Worm (Caenorhabditis elegans) whole organism, L2 larva: Measurements from ENCODE around the gene fars-3.

Experiments
- C34F6.9 ChIP-seq: fragments of 150-350 bp; optimal IDR thresholded peaks from 2 replicates; lab custom pipeline; 2014; ENCODE audit warnings: missing biosample characterization, missing genetic modification characterization
- F13H6.1 ChIP-seq: sonication (generic microtip); optimal IDR thresholded peaks from 2 replicates; lab custom pipeline; 2016; ENCODE audit warnings: missing genetic modification characterization, missing compliant biosample characterization
- R02D3.7 ChIP-seq: fragments of 150-350 bp; optimal IDR thresholded peaks from 2 replicates; lab custom pipeline; 2014; ENCODE audit warnings: missing biosample characterization, missing genetic modification characterization
- Y55F3AM.14 ChIP-seq: fragments of 200-800 bp; sonication (Bioruptor generic); optimal IDR thresholded peaks from 2 replicates; lab custom pipeline; 2018; ENCODE audit warnings: mild to moderate bottlenecking, missing genetic modification characterization, missing compliant biosample characterization
- ZK546.5 ChIP-seq: sonication (generic microtip); optimal IDR thresholded peaks from 2 replicates; lab custom pipeline; 2017; ENCODE audit warnings: missing biosample characterization, missing genetic modification characterization
- aly-2 ChIP-seq: fragments of 150-350 bp; optimal IDR thresholded peaks from 2 replicates; lab custom pipeline; 2014; ENCODE audit warnings: missing biosample characterization, missing genetic modification characterization
- ama-1 ChIP-seq: fragments of 150-350 bp; optimal IDR thresholded peaks from 2 replicates; lab custom pipeline; 2018; ENCODE audit warnings: inconsistent platforms
- crh-2 ChIP-seq: sonication (generic microtip); optimal IDR thresholded peaks from 2 replicates; lab custom pipeline; 2017; ENCODE audit warnings: missing biosample characterization, missing genetic modification characterization
- dmd-4 ChIP-seq: sonication (generic microtip); optimal IDR thresholded peaks from 2 replicates; lab custom pipeline; 2017; ENCODE audit warnings: missing biosample characterization, missing genetic modification characterization
- elt-3 ChIP-seq: sonication (generic microtip); optimal IDR thresholded peaks from 2 replicates; lab custom pipeline; 2017; ENCODE audit warnings: missing biosample characterization, missing genetic modification characterization
- fos-1 ChIP-seq: fragments of 150-350 bp; optimal IDR thresholded peaks from 2 replicates; lab custom pipeline; 2014; ENCODE audit warnings: missing biosample characterization, missing genetic modification characterization
- lin-11 ChIP-seq: fragments of 150-350 bp; sonication (generic microtip); optimal IDR thresholded peaks from 2 replicates; lab custom pipeline; 2014; ENCODE audit warnings: missing biosample characterization, missing genetic modification characterization, inconsistent platforms, mixed read lengths
- lin-13 ChIP-seq: fragments of 150-350 bp; optimal IDR thresholded peaks from 2 replicates; lab custom pipeline; 2014; ENCODE audit warnings: missing biosample characterization, missing genetic modification reagents, missing genetic modification characterization
- lsy-2 ChIP-seq, 2 experiments: fragments of 150-350 bp in 1 of 2; sonication (generic microtip) in 1 of 2; optimal IDR thresholded peaks; 2 replicates each; lab custom pipeline; 2014 to 2017; ENCODE audit warnings: missing biosample characterization in 2 of 2, missing genetic modification characterization in 2 of 2
- nhr-11 ChIP-seq: fragments of 150-350 bp; optimal IDR thresholded peaks from 2 replicates; lab custom pipeline; 2014; ENCODE audit warnings: missing biosample characterization, missing genetic modification characterization
- nhr-12 ChIP-seq: fragments of 150-350 bp; optimal IDR thresholded peaks from 2 replicates; lab custom pipeline; 2014; ENCODE audit warnings: missing biosample characterization, missing genetic modification characterization
- nhr-129 ChIP-seq: fragments of 150-350 bp; optimal IDR thresholded peaks from 2 replicates; lab custom pipeline; 2014; ENCODE audit warnings: missing biosample characterization, missing genetic modification characterization
- nhr-23 ChIP-seq: fragments of 150-350 bp; optimal IDR thresholded peaks from 2 replicates; lab custom pipeline; 2014; ENCODE audit warnings: missing biosample characterization, missing genetic modification reagents, missing genetic modification characterization
- nhr-237 ChIP-seq: fragments of 150-350 bp; optimal IDR thresholded peaks from 2 replicates; lab custom pipeline; 2014; ENCODE audit warnings: missing biosample characterization, missing genetic modification characterization
- nhr-6 ChIP-seq: fragments of 150-350 bp; optimal IDR thresholded peaks from 2 replicates; lab custom pipeline; 2014; ENCODE audit warnings: missing biosample characterization, missing genetic modification characterization
- nhr-77 ChIP-seq: fragments of 150-350 bp; optimal IDR thresholded peaks from 2 replicates; lab custom pipeline; 2014; ENCODE audit warnings: missing biosample characterization, missing genetic modification characterization
- skn-1 ChIP-seq: sonication (generic microtip); optimal IDR thresholded peaks from 2 replicates; lab custom pipeline; 2017; ENCODE audit warnings: missing biosample characterization, missing genetic modification characterization
- sma-3 ChIP-seq: sonication (generic microtip); optimal IDR thresholded peaks from 2 replicates; lab custom pipeline; 2016; ENCODE audit warnings: missing genetic modification reagents, missing genetic modification characterization, missing compliant biosample characterization
- sma-9 ChIP-seq, 2 experiments: fragments of 150-350 bp in 1 of 2; sonication (generic microtip) in 1 of 2; optimal IDR thresholded peaks; 2 replicates each; lab custom pipeline; 2014 to 2016; ENCODE audit warnings: missing genetic modification characterization in 2 of 2, mild to moderate bottlenecking in 1 of 2, missing biosample characterization in 1 of 2, missing compliant biosample characterization in 1 of 2, missing genetic modification reagents in 1 of 2, moderate library complexity in 1 of 2
- unc-39 ChIP-seq: fragments of 150-350 bp; optimal IDR thresholded peaks from 2 replicates; lab custom pipeline; 2014; ENCODE audit warnings: missing biosample characterization, missing genetic modification characterization
- unc-55 ChIP-seq: fragments of 150-350 bp; sonication (generic microtip); optimal IDR thresholded peaks from 3 replicates; lab custom pipeline; 2014; ENCODE audit warnings: missing biosample characterization, missing genetic modification reagents, missing genetic modification characterization
- zag-1 ChIP-seq: fragments of 150-350 bp; optimal IDR thresholded peaks from 2 replicates; lab custom pipeline; 2014; ENCODE audit warnings: missing biosample characterization, missing genetic modification characterization
- ztf-1 ChIP-seq: fragments of 200-800 bp; sonication (Bioruptor generic); conservative IDR thresholded peaks from 2 replicates; pipeline ENCODE4 v1.3.6; 2022; ENCODE audit warnings: missing genetic modification characterization, missing compliant biosample characterization
- ztf-11 ChIP-seq: sonication (generic microtip); optimal IDR thresholded peaks from 2 replicates; lab custom pipeline; 2017; ENCODE audit warnings: missing biosample characterization, missing genetic modification characterization
- ztf-4 ChIP-seq: fragments of 150-350 bp; optimal IDR thresholded peaks from 2 replicates; lab custom pipeline; 2014; ENCODE audit warnings: missing biosample characterization, missing genetic modification characterization

Gene fars-3

ce11 chrII:8471139-8471538, 6.5 kb downstream of the fars-3 start, which contains the start of gene M05D6.8:
Gene M05D6.8 (minus strand): TSS chrII:8471239.
- no peak for TF ChIP-seq nhr-12 (tag; lab: Kevin White, UChicago)
- no peak for TF ChIP-seq sma-9 (GFP tag; optimal IDR thresholded peaks at IDR 0.05; lab: Kevin White, UChicago)
- no peak for TF ChIP-seq sma-9 (tag; optimal IDR thresholded peaks at IDR 0.05; lab: Kevin White, UChicago)
- TF ChIP-seq F13H6.1: no peak
- no peak for TF ChIP-seq lsy-2 (tag; optimal IDR thresholded peaks at IDR 0.05; lab: Kevin White, UChicago)
- no peak for TF ChIP-seq zag-1 (tag; lab: Kevin White, UChicago)
- TF ChIP-seq unc-55 (GFP tag; lab: Kevin White, UChicago): no peak
- no peak for TF ChIP-seq C34F6.9 (tag; lab: Kevin White, UChicago)
- TF ChIP-seq ama-1 (lab: Kevin White, UChicago): no peak
- no peak for TF ChIP-seq dmd-4
- no peak for TF ChIP-seq ztf-11
- no peak for TF ChIP-seq nhr-11
- no peak for TF ChIP-seq nhr-237 (tag; lab: Kevin White, UChicago)
- no peak for TF ChIP-seq R02D3.7 (tag; lab: Kevin White, UChicago)
- no peak for TF ChIP-seq unc-39 (tag; lab: Kevin White, UChicago)
- no peak for TF ChIP-seq ztf-1 (GFP tag; lab: Robert Waterston, UW)

ce11 chrII:8472916-8473315, 8.3 kb downstream of the fars-3 start:
- no peak for TF ChIP-seq nhr-12 (tag; lab: Kevin White, UChicago)
- no peak for TF ChIP-seq lin-13
- no peak for TF ChIP-seq zag-1 (tag; lab: Kevin White, UChicago)
- TF ChIP-seq unc-39 (tag; lab: Kevin White, UChicago): no peak
- TF ChIP-seq ZK546.5 (tag; lab: Kevin White, UChicago): no peak
- TF ChIP-seq lin-11 (tag; lab: Kevin White, UChicago): no peak
- TF ChIP-seq skn-1 (tag; lab: Kevin White, UChicago): no peak
- no peak for TF ChIP-seq lsy-2 (tag; optimal IDR thresholded peaks at IDR 0.05; lab: Kevin White, UChicago)
- TF ChIP-seq, all 48 proteins: peak for 0

- TF ChIP-seq lin-11 (tag; lab: Kevin White, UChicago) (no peak), lsy-2 (tag; optimal IDR thresholded peaks at IDR 0.05; lab: Kevin White, UChicago) (no peak), elt-3 (tag; lab: Kevin White, UChicago) (no peak), nhr-6 (no peak), sma-3 (GFP tag; lab: Kevin White, UChicago) (no peak), nhr-77 (tag; lab: Kevin White, UChicago) (no peak), nhr-23 (tag; lab: Kevin White, UChicago) (no peak), crh-2 (tag; lab: Kevin White, UChicago) (no peak), aly-2 (tag; lab: Kevin White, UChicago) (no peak), nhr-237 (tag; lab: Kevin White, UChicago) (no peak)
- TF ChIP-seq, all 48 proteins: peak for 0
Observed at ce11 chrII:8475306-8475822, 10.7 kb downstream of the fars-3 start, which contains the start of the genes M05D6.1 and M05D6.3. Gene M05D6.1 (minus strand): TSS chrII:8475406. Gene M05D6.3 (plus strand): TSS chrII:8475772.

- TF ChIP-seq ama-1 (lab: Kevin White, UChicago) (peak; percentile 70), R02D3.7 (tag; lab: Kevin White, UChicago) (no peak)
Observed at ce11 chrII:8479337-8479736, 14.7 kb downstream of the fars-3 start.

- TF ChIP-seq Y55F3AM.14 (GFP tag; lab: Kevin White, UChicago) (no peak), sma-9 (GFP tag; optimal IDR thresholded peaks at IDR 0.05; lab: Kevin White, UChicago) (no peak), sma-9 (tag; optimal IDR thresholded peaks at IDR 0.05; lab: Kevin White, UChicago) (no peak), unc-55 (GFP tag; lab: Kevin White, UChicago) (no peak)
Observed at ce11 chrII:8480166-8480565, 15.5 kb downstream of the fars-3 start, which contains the start of gene lact-4. Gene lact-4 (minus strand): TSS chrII:8480478.

ce11 chrII:8481033-8481708, 16.5 kb downstream of the fars-3 start:
- TF ChIP-seq C34F6.9 (tag; lab: Kevin White, UChicago) (peak; percentile 41), sma-9 (GFP tag; optimal IDR thresholded peaks at IDR 0.05; lab: Kevin White, UChicago) (peak; percentile 68), sma-9 (tag; optimal IDR thresholded peaks at IDR 0.05; lab: Kevin White, UChicago) (no peak), crh-2 (tag; lab: Kevin White, UChicago) (peak; percentile 2), F13H6.1 (peak; percentile 4), lin-13 (no peak), skn-1 (tag; lab: Kevin White, UChicago) (no peak), lsy-2 (tag; optimal IDR thresholded peaks at IDR 0.05; lab: Kevin White, UChicago) (peak in 1 of 2 experiments; percentile 24), ztf-4 (tag; lab: Kevin White, UChicago) (peak; percentile 58), nhr-129 (tag; lab: Kevin White, UChicago) (peak; percentile 29), fos-1 (tag; lab: Kevin White, UChicago) (peak; percentile 5)
